Fruit fly (Drosophila melanogaster): ENCODE data around the gene MED30.
A peak's percentile ranks its signal among the peaks of the same experiment; 100 is the strongest.

Gene MED30

DNA sequence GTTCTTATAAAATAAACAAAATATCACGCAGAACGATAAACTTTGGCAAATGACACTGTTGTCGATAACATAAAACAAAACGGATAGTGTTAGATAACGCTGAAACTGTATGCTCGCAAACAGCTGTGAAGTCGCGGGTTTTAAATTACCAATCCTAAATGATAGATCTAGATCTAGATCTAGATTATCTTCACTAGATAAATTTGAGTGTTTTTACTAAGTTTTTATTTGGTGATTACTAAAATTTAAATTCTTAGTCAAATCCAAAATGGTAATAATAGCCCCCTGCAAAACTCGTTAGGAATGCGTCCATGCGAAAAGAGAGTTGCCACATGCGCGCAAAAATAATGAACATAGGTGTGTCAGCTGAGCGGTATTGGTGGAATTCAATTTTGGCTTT lies at the start of gene MED30, which contains the start of gene Rev1:
MED30 (minus strand) TSS at position 71 of the 400 bp plus-strand sequence.
Rev1 (plus strand) TSS at position 345 of the 400 bp plus-strand sequence.
- TF ChIP-seq achi (GFP tag; optimal IDR thresholded peaks at IDR 0.05) (peak; percentile 95), Lpt (GFP tag; optimal IDR thresholded peaks at IDR 0.05) (peak; percentile 86), CG6276 (GFP tag; optimal IDR thresholded peaks at IDR 0.05) (peak; percentile 70), CG6792 (GFP tag; optimal IDR thresholded peaks at IDR 0.05) (peak; percentile 90), OdsH (GFP tag; optimal IDR thresholded peaks at IDR 0.05) (peak; percentile 96), Eip75B (GFP tag; optimal IDR thresholded peaks at IDR 0.05) (peak; percentile 94), CG3032 (tag; optimal IDR thresholded peaks at IDR 0.05) (peak; percentile 89), net (GFP tag; optimal IDR thresholded peaks at IDR 0.05) (peak; percentile 93), CG6163 (GFP tag; IDR thresholded peaks at IDR 0.05) (peak; percentile 92), CG10669 (GFP tag; optimal IDR thresholded peaks at IDR 0.05) (peak; percentile 87), Hr38 (GFP tag; optimal IDR thresholded peaks at IDR 0.05) (peak; percentile 92), pdm3 (GFP tag; optimal IDR thresholded peaks at IDR 0.05) (peak; percentile 97), salr (GFP tag; optimal IDR thresholded peaks at IDR 0.05) (peak; percentile 81 to 85), CG9139 (GFP tag; optimal IDR thresholded peaks at IDR 0.05) (peak; percentile 46), CG6854 (GFP tag; optimal IDR thresholded peaks at IDR 0.05) (peak; percentile 72), CG32006 (GFP tag; optimal IDR thresholded peaks at IDR 0.05) (peak; percentile 86), dac (GFP tag; optimal IDR thresholded peaks at IDR 0.05) (peak; percentile 85), CG1621 (tag; optimal IDR thresholded peaks at IDR 0.05) (peak; percentile 77), CG3919 (GFP tag; optimal IDR thresholded peaks at IDR 0.05) (peak; percentile 97), CG11762 (GFP tag; optimal IDR thresholded peaks at IDR 0.05; ENCODE audit: insufficient read depth) (peak; percentile 92), CG31627 (GFP tag; optimal IDR thresholded peaks at IDR 0.05) (peak; percentile 98), ss (GFP tag; optimal IDR thresholded peaks at IDR 0.05) (peak; percentile 38 to 80), topi (GFP tag; optimal IDR thresholded peaks at IDR 0.05) (peak; percentile 92), Gug (GFP tag; IDR thresholded peaks at IDR 0.05) (peak; percentile 80), dsx (GFP tag; optimal IDR thresholded peaks at IDR 0.05; ENCODE audit: poor library complexity, severe bottlenecking) (peak; percentile 81), CG7368 (GFP tag; optimal IDR thresholded peaks at IDR 0.05) (peak; percentile 91), CG8119 (GFP tag; IDR thresholded peaks at IDR 0.05) (peak; percentile 80), CG4318 (GFP tag; optimal IDR thresholded peaks at IDR 0.05) (no peak), Sox102F (GFP tag; optimal IDR thresholded peaks at IDR 0.05) (peak; percentile 95), Sox15 (GFP tag; optimal IDR thresholded peaks at IDR 0.05) (peak; percentile 91), fd85E (GFP tag; optimal IDR thresholded peaks at IDR 0.05) (peak; percentile 81), CG11294 (GFP tag; IDR thresholded peaks at IDR 0.05) (peak; percentile 81), Met (GFP tag; optimal IDR thresholded peaks at IDR 0.05) (peak; percentile 96), Ets96B (tag; optimal IDR thresholded peaks at IDR 0.05) (peak; percentile 88), lz (GFP tag; optimal IDR thresholded peaks at IDR 0.05) (peak; percentile 97), cyc (GFP tag; optimal IDR thresholded peaks at IDR 0.05) (peak; percentile 97), Smox (GFP tag; optimal IDR thresholded peaks at IDR 0.05) (peak; percentile 94), CG16779 (tag; optimal IDR thresholded peaks at IDR 0.05) (peak; percentile 63), svp (GFP tag) (peak; percentile 97), CG8319 (GFP tag; optimal IDR thresholded peaks at IDR 0.05) (peak; percentile 92), CG6808 (GFP tag; optimal IDR thresholded peaks at IDR 0.05) (peak; percentile 69), spab (GFP tag; optimal IDR thresholded peaks at IDR 0.05) (peak; percentile 67), fd59A (GFP tag; optimal IDR thresholded peaks at IDR 0.05) (peak; percentile 71), Hr39 (GFP tag; optimal IDR thresholded peaks at IDR 0.05) (peak; percentile 97), fkh (GFP tag; optimal IDR thresholded peaks at IDR 0.05) (peak; percentile 79), esn (GFP tag; optimal IDR thresholded peaks at IDR 0.05) (peak; percentile 97), Sox14 (GFP tag; optimal IDR thresholded peaks at IDR 0.05) (peak; percentile 94), vri (GFP tag; optimal IDR thresholded peaks at IDR 0.05) (peak; percentile 90), acj6 (GFP tag; optimal IDR thresholded peaks at IDR 0.05) (peak; percentile 96), CG34406 (GFP tag; optimal IDR thresholded peaks at IDR 0.05) (peak; percentile 93), Eip78C (GFP tag) (peak; percentile 97), CG15336 (GFP tag; IDR thresholded peaks at IDR 0.05) (peak; percentile 87)

All from whole organism, prepupa.